Worm (Caenorhabditis elegans) whole organism, L4 larva: ENCODE results near the gene akap-1.

ENCODE experiments used
- F10B5.3 ChIP-seq: sonication (generic microtip); optimal IDR thresholded peaks from 2 replicates; lab custom pipeline; 2016; ENCODE audit warnings: mild to moderate bottlenecking, missing genetic modification characterization, missing compliant biosample characterization
- F44E2.7 ChIP-seq: fragments of 200-800 bp; sonication (Bioruptor generic); IDR thresholded peaks from 2 replicates; pipeline ENCODE4 v2.1.2; 2022; ENCODE audit warnings: missing genetic modification characterization, missing compliant biosample characterization
- Y75B8A.6 ChIP-seq: fragments of 200-800 bp; sonication (Bioruptor generic); IDR thresholded peaks from 2 replicates; pipeline ENCODE4 v1.3.6; 2022; ENCODE audit warnings: missing genetic modification reagents, missing genetic modification characterization, missing compliant biosample characterization
- aha-1 ChIP-seq: fragments of 150-350 bp; peaks from one replicate; lab custom pipeline; 2014; ENCODE audit warnings: missing biosample characterization, missing genetic modification characterization
- aly-2 ChIP-seq: sonication (generic microtip); optimal IDR thresholded peaks from 2 replicates; lab custom pipeline; 2018; ENCODE audit warnings: missing biosample characterization, missing genetic modification characterization
- ama-1 ChIP-seq: fragments of 150-350 bp; optimal IDR thresholded peaks from 2 replicates; lab custom pipeline; 2014; ENCODE audit warnings: inconsistent platforms, mixed read lengths
- ceh-20 ChIP-seq: fragments of 200-800 bp; sonication (Bioruptor generic); IDR thresholded peaks from 2 replicates; pipeline ENCODE4 v1.3.6; 2022; ENCODE audit warnings: missing genetic modification reagents, missing genetic modification characterization, missing compliant biosample characterization
- ceh-32 ChIP-seq: sonication (generic microtip); optimal IDR thresholded peaks from 2 replicates; lab custom pipeline; 2016; ENCODE audit warnings: mild to moderate bottlenecking, missing genetic modification characterization, missing compliant biosample characterization; ENCODE audit not compliant: poor library complexity
- ces-1 ChIP-seq: fragments of 150-350 bp; sonication (generic microtip); optimal IDR thresholded peaks from 4 replicates; lab custom pipeline; 2014; ENCODE audit warnings: missing biosample characterization, missing genetic modification reagents, missing genetic modification characterization
- daf-16 ChIP-seq, 3 experiments: sonication (generic microtip); optimal IDR thresholded peaks; 2 replicates each; lab custom pipeline; 2016 to 2017; ENCODE audit warnings: missing genetic modification characterization in 3 of 3, missing genetic modification reagents in 3 of 3, mild to moderate bottlenecking in 2 of 3, missing compliant biosample characterization in 2 of 3, missing biosample characterization in 1 of 3, moderate library complexity in 1 of 3
- daf-8 ChIP-seq: fragments of 200-800 bp; sonication (Bioruptor generic); IDR thresholded peaks from 2 replicates; pipeline ENCODE4 v1.3.6; 2022; ENCODE audit warnings: missing genetic modification characterization, missing compliant biosample characterization
- dmd-6 ChIP-seq: fragments of 200-800 bp; sonication (Bioruptor generic); IDR thresholded peaks from 2 replicates; pipeline ENCODE4 v1.3.6; 2022; ENCODE audit warnings: missing genetic modification reagents, missing genetic modification characterization, missing compliant biosample characterization
- egl-27 ChIP-seq: sonication (generic microtip); optimal IDR thresholded peaks from 3 replicates; lab custom pipeline; 2017; ENCODE audit warnings: missing biosample characterization, missing genetic modification reagents, missing genetic modification characterization
- fkh-10 ChIP-seq: fragments of 150-350 bp; optimal IDR thresholded peaks from 2 replicates; lab custom pipeline; 2014; ENCODE audit warnings: missing biosample characterization, missing genetic modification reagents, missing genetic modification characterization
- gei-8 ChIP-seq: fragments of 200-800 bp; sonication (Bioruptor generic); optimal IDR thresholded peaks from 2 replicates; lab custom pipeline; 2018; ENCODE audit warnings: mild to moderate bottlenecking, missing genetic modification characterization, missing compliant biosample characterization
- hlh-11 ChIP-seq: fragments of 200-800 bp; sonication (Bioruptor generic); optimal IDR thresholded peaks from 2 replicates; lab custom pipeline; 2018; ENCODE audit warnings: mild to moderate bottlenecking, missing genetic modification characterization, missing compliant biosample characterization
- hlh-30 ChIP-seq: sonication (generic microtip); optimal IDR thresholded peaks from 2 replicates; lab custom pipeline; 2017; ENCODE audit warnings: antibody characterized with exemption, mild to moderate bottlenecking, missing genetic modification characterization, missing compliant biosample characterization; ENCODE audit not compliant: insufficient read depth
- lim-7 ChIP-seq: fragments of 200-800 bp; sonication (Bioruptor generic); IDR thresholded peaks from 2 replicates; pipeline ENCODE4 v1.3.6; 2022; ENCODE audit warnings: missing genetic modification characterization, missing compliant biosample characterization
- lin-1 ChIP-seq: fragments of 200-800 bp; sonication (Bioruptor generic); IDR thresholded peaks from 2 replicates; pipeline ENCODE4 v1.3.6; 2022; ENCODE audit warnings: missing genetic modification reagents, missing genetic modification characterization, missing compliant biosample characterization
- lin-13 ChIP-seq: fragments of 150-350 bp; optimal IDR thresholded peaks from 2 replicates; lab custom pipeline; 2014; ENCODE audit warnings: missing biosample characterization, missing genetic modification reagents, missing genetic modification characterization
- lin-38 ChIP-seq: fragments of 200-800 bp; sonication (Bioruptor generic); IDR thresholded peaks from 2 replicates; pipeline ENCODE4 v1.3.6; 2022; ENCODE audit warnings: missing genetic modification reagents, missing genetic modification characterization, missing compliant biosample characterization
- lir-3 ChIP-seq: sonication (generic microtip); optimal IDR thresholded peaks from 2 replicates; lab custom pipeline; 2016; ENCODE audit warnings: mild to moderate bottlenecking, missing genetic modification characterization, missing compliant biosample characterization
- madf-9 ChIP-seq: fragments of 200-800 bp; sonication (Bioruptor generic); conservative IDR thresholded peaks from 2 replicates; pipeline ENCODE4 v1.3.6; 2022; ENCODE audit warnings: missing genetic modification reagents, missing genetic modification characterization, missing compliant biosample characterization
- mdl-1 ChIP-seq, 2 experiments: fragments of 150-350 bp in 1 of 2; sonication (generic microtip) in 1 of 2; optimal IDR thresholded peaks; 2 replicates each; lab custom pipeline; 2014 to 2017; ENCODE audit warnings: missing biosample characterization in 2 of 2, missing genetic modification characterization in 2 of 2
- mdt-29 ChIP-seq: fragments of 200-800 bp; sonication (Bioruptor generic); IDR thresholded peaks from 2 replicates; pipeline ENCODE4 v1.3.6; 2022; ENCODE audit warnings: missing genetic modification reagents, missing genetic modification characterization, missing compliant biosample characterization
- mep-1 ChIP-seq: fragments of 150-350 bp; sonication (generic microtip); optimal IDR thresholded peaks from 3 replicates; lab custom pipeline; 2014; ENCODE audit warnings: missing biosample characterization, missing genetic modification characterization
- mes-2 ChIP-seq: sonication (generic microtip); optimal IDR thresholded peaks from 2 replicates; lab custom pipeline; 2016; ENCODE audit warnings: missing genotype, mild to moderate bottlenecking, missing genetic modification characterization, missing compliant biosample characterization; ENCODE audit not compliant: poor library complexity, severe bottlenecking
- nhr-102 ChIP-seq: sonication (generic microtip); optimal IDR thresholded peaks from 2 replicates; lab custom pipeline; 2016; ENCODE audit warnings: mild to moderate bottlenecking, missing genetic modification characterization, moderate library complexity, missing compliant biosample characterization
- nhr-111 ChIP-seq: fragments of 200-800 bp; sonication (Bioruptor generic); optimal IDR thresholded peaks from 2 replicates; lab custom pipeline; 2018; ENCODE audit warnings: mild to moderate bottlenecking, missing genetic modification characterization, missing compliant biosample characterization
- nhr-25 ChIP-seq: sonication (generic microtip); optimal IDR thresholded peaks from 2 replicates; lab custom pipeline; 2017; ENCODE audit warnings: missing genetic modification characterization, mild to moderate bottlenecking, missing compliant biosample characterization, antibody characterized with exemption, moderate library complexity, borderline replicate concordance; ENCODE audit not compliant: insufficient read depth
- nhr-28 ChIP-seq: fragments of 150-350 bp; optimal IDR thresholded peaks from 2 replicates; lab custom pipeline; 2014; ENCODE audit warnings: missing biosample characterization, missing genetic modification characterization
- nhr-76 ChIP-seq: fragments of 150-350 bp; optimal IDR thresholded peaks from 2 replicates; lab custom pipeline; 2014; ENCODE audit warnings: missing biosample characterization, missing genetic modification characterization
- nhr-77 ChIP-seq: fragments of 150-350 bp; optimal IDR thresholded peaks from 2 replicates; lab custom pipeline; 2014; ENCODE audit warnings: missing biosample characterization, missing genetic modification characterization
- pqm-1 ChIP-seq: sonication (generic microtip); optimal IDR thresholded peaks from 2 replicates; lab custom pipeline; 2017; ENCODE audit warnings: missing biosample characterization, missing genetic modification characterization
- rbr-2 ChIP-seq: sonication (generic microtip); optimal IDR thresholded peaks from 2 replicates; lab custom pipeline; 2016; ENCODE audit warnings: missing genotype, missing genetic modification characterization, missing compliant biosample characterization
- set-16 ChIP-seq: fragments of 200-800 bp; sonication (Bioruptor generic); IDR thresholded peaks from 2 replicates; pipeline ENCODE4 v1.3.6; 2022; ENCODE audit warnings: missing genetic modification reagents, missing genetic modification characterization, missing compliant biosample characterization
- unc-39 ChIP-seq: sonication (generic microtip); optimal IDR thresholded peaks from 2 replicates; lab custom pipeline; 2017; ENCODE audit warnings: missing biosample characterization, missing genetic modification characterization
- unc-62 ChIP-seq, 3 experiments: fragments of 150-350 bp in 1 of 3; sonication (generic microtip); optimal IDR thresholded peaks in 2 of 3; peaks in 1 of 3; 1 replicate in 1 of 3; 2 replicates in 2 of 3; lab custom pipeline; 2014 to 2017; ENCODE audit warnings: missing biosample characterization in 3 of 3, missing genetic modification characterization in 3 of 3, missing genetic modification reagents in 3 of 3, missing genotype in 1 of 3
- vab-7 ChIP-seq: fragments of 200-800 bp; sonication (Bioruptor generic); IDR thresholded peaks from 2 replicates; pipeline ENCODE4 v1.3.6; 2022; ENCODE audit warnings: missing genetic modification reagents, missing genetic modification characterization, missing compliant biosample characterization
- zag-1 ChIP-seq: fragments of 150-350 bp; optimal IDR thresholded peaks from 2 replicates; lab custom pipeline; 2014; ENCODE audit warnings: missing biosample characterization, missing genetic modification characterization
- zfp-3 ChIP-seq: fragments of 200-800 bp; sonication (Bioruptor generic); conservative IDR thresholded peaks from 2 replicates; pipeline ENCODE4 v1.3.6; 2022; ENCODE audit warnings: missing genetic modification reagents, missing genetic modification characterization, missing compliant biosample characterization
- zip-11 ChIP-seq: fragments of 200-800 bp; sonication (Bioruptor generic); IDR thresholded peaks from 2 replicates; pipeline ENCODE4 v1.3.6; 2022; ENCODE audit warnings: missing genetic modification characterization, missing compliant biosample characterization

akap-1 gene

ce11 chrIII:6324139-6324538 lies 29.0 kb upstream of the akap-1 start, which contains the start of gene C56G2.5:
TSS of gene C56G2.5 (minus strand) at chrIII:6324239.
- TF ChIP-seq lir-3 (tag; lab: Kevin White, UChicago) (no peak), hlh-11 (tag; lab: Kevin White, UChicago) (no peak), aha-1 (no peak), set-16 (GFP tag; lab: Robert Waterston, UW) (no peak), unc-62 (GFP tag; optimal IDR thresholded peaks at IDR 0.05 in 1 of 2; lab: Kevin White, UChicago) (peak in 1 of 2 experiments; percentile 38), unc-62 (tag; optimal IDR thresholded peaks at IDR 0.05; lab: Kevin White, UChicago) (no peak)

- TF ChIP-seq Y75B8A.6 (GFP tag; lab: Robert Waterston, UW) (no peak), fkh-10 (no peak), ceh-20 (GFP tag; lab: Robert Waterston, UW) (no peak), F10B5.3 (tag; lab: Kevin White, UChicago) (no peak), hlh-30 (no peak), nhr-77 (tag; lab: Kevin White, UChicago) (no peak), mdt-29 (GFP tag; lab: Robert Waterston, UW) (no peak), madf-9 (no peak), ama-1 (lab: Kevin White, UChicago) (no peak), F44E2.7 (GFP tag; lab: Robert Waterston, UW) (no peak), nhr-111 (GFP tag; lab: Kevin White, UChicago) (no peak), rbr-2 (no peak), vab-7 (GFP tag; lab: Robert Waterston, UW) (no peak), zfp-3 (GFP tag; lab: Robert Waterston, UW) (no peak), nhr-76 (tag; lab: Kevin White, UChicago) (no peak), mes-2 (no peak)
Measured at ce11 chrIII:6331211-6331782, 21.9 kb upstream of the akap-1 start, which contains the start of gene C56G2.4. TSS of gene C56G2.4 (plus strand) at chrIII:6331732.

ce11 chrIII:6334364-6334763 lies 18.8 kb upstream of the akap-1 start:
- TF ChIP-seq madf-9 = no peak
- TF ChIP-seq fkh-10 = peak; percentile 24

ce11 chrIII:6339919-6340434 lies 13.2 kb upstream of the akap-1 start, which contains the start of gene let-767:
TSS of gene let-767 (minus strand) at chrIII:6339969.
- TF ChIP-seq gei-8 (GFP tag; lab: Kevin White, UChicago) (no peak), mep-1 (peak; percentile 21), lin-13 (GFP tag; lab: Kevin White, UChicago) (peak; percentile 47), zag-1 (tag; lab: Kevin White, UChicago) (no peak), nhr-28 (tag; lab: Kevin White, UChicago) (peak; percentile 41), rbr-2 (no peak), hlh-11 (tag; lab: Kevin White, UChicago) (peak; percentile 28), dmd-6 (GFP tag; lab: Robert Waterston, UW) (peak; percentile 7; the same call in 1 of the 2 replicates), daf-16 (GFP tag; optimal IDR thresholded peaks at IDR 0.05; lab: Kevin White, UChicago) (no peak), daf-16 (tag; optimal IDR thresholded peaks at IDR 0.05; lab: Kevin White, UChicago) (peak; percentile 68), pqm-1 (tag; lab: Kevin White, UChicago) (peak; percentile 70), mdl-1 (tag; optimal IDR thresholded peaks at IDR 0.05; lab: Kevin White, UChicago) (no peak)

- no peak for TF ChIP-seq nhr-111 (GFP tag; lab: Kevin White, UChicago)
- no peak for TF ChIP-seq pqm-1 (tag; lab: Kevin White, UChicago)
- TF ChIP-seq nhr-102 (tag; lab: Kevin White, UChicago) = no peak
- TF ChIP-seq lin-38 (GFP tag; lab: Robert Waterston, UW) = no peak
- no peak for TF ChIP-seq egl-27 (tag; lab: Kevin White, UChicago)
- no peak for TF ChIP-seq nhr-25 (tag; lab: Kevin White, UChicago)
- TF ChIP-seq zip-11 (GFP tag; lab: Robert Waterston, UW) = no peak
- no peak for TF ChIP-seq ceh-32 (tag; lab: Kevin White, UChicago)
- no peak for TF ChIP-seq daf-8 (GFP tag; lab: Robert Waterston, UW)
- TF ChIP-seq aly-2 (tag; lab: Kevin White, UChicago) = no peak
- TF ChIP-seq lin-1 (GFP tag; lab: Robert Waterston, UW) = no peak
- TF ChIP-seq ces-1 (GFP tag; lab: Kevin White, UChicago) = no peak
- TF ChIP-seq daf-16 (GFP tag; optimal IDR thresholded peaks at IDR 0.05; lab: Kevin White, UChicago) = no peak
- TF ChIP-seq daf-16 (tag; optimal IDR thresholded peaks at IDR 0.05; lab: Kevin White, UChicago) = peak; percentile 49
- TF ChIP-seq unc-39 (tag; lab: Kevin White, UChicago) = no peak
- TF ChIP-seq lim-7 (GFP tag; lab: Robert Waterston, UW) = no peak
Measured at ce11 chrIII:6341878-6342453, 11.2 kb upstream of the akap-1 start, which contains the start of gene rpn-13. TSS of gene rpn-13 (minus strand) at chrIII:6341928.
